Worm (Caenorhabditis elegans): Measurements from ENCODE around the gene B0035.21.

B0035.21 gene

DNA sequence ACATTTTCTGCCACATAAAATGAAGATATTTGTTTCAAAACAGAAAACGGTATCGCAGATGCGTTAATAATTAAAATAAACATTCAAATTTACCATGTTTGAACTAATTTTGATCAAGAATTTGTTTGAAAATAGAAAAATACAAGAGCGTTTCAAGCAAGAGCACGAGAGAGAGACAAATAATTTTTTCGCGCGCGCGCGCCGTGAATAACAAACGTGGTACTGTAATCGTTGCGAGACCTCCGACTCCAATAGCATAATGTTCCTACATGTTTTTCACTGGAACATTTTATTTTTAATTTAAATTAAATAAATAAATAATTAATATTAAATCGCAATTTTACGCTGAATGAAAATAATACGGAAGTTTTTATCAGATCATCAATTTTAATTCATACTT lies 10.0 kb downstream of the B0035.21 start, which contains the start of gene F54E12.2 (continued):
- no peak for TF ChIP-seq ztf-6 (GFP tag; IDR thresholded peaks at IDR 0.05)
- no peak for TF ChIP-seq F57C9.4 (tag; optimal IDR thresholded peaks at IDR 0.05)
- TF ChIP-seq hsf-1 (GFP tag; IDR thresholded peaks at IDR 0.05), result peak; percentile 91
- peak; percentile 90 for TF ChIP-seq Y79H2A.3 (GFP tag; conservative IDR thresholded peaks at IDR 0.05)
- peak; percentile 88 for TF ChIP-seq rcor-1 (GFP tag; IDR thresholded peaks at IDR 0.05)
- no peak for TF ChIP-seq hlh-12 (tag; optimal IDR thresholded peaks at IDR 0.05)
- TF ChIP-seq pbrm-1 (GFP tag; IDR thresholded peaks at IDR 0.05), result peak; percentile 78
- TF ChIP-seq T26A5.8 (tag; optimal IDR thresholded peaks at IDR 0.05), result no peak
- TF ChIP-seq zfh-2 (GFP tag; conservative IDR thresholded peaks at IDR 0.05), result no peak
- no peak for TF ChIP-seq egl-44 (GFP tag; IDR thresholded peaks at IDR 0.05)
- no peak for TF ChIP-seq egl-18 (GFP tag; IDR thresholded peaks at IDR 0.05)
- TF ChIP-seq F49E8.2 (tag; optimal IDR thresholded peaks at IDR 0.05; ENCODE audit: insufficient read depth), result peak; percentile 65
- peak; percentile 99 for TF ChIP-seq F33H1.4 (GFP tag; IDR thresholded peaks at IDR 0.05)
- TF ChIP-seq xnd-1 (tag; optimal IDR thresholded peaks at IDR 0.05), result peak; percentile 95
- no peak for TF ChIP-seq bed-2 (GFP tag; IDR thresholded peaks at IDR 0.05)
- TF ChIP-seq F23B12.7 (tag; optimal IDR thresholded peaks at IDR 0.05; ENCODE audit: insufficient read depth), result peak; percentile 7
- no peak for TF ChIP-seq Y56A3A.18 (GFP tag; IDR thresholded peaks at IDR 0.05)
- TF ChIP-seq sptf-2 (GFP tag; optimal IDR thresholded peaks at IDR 0.05), result no peak
- TF ChIP-seq snpc-4 (GFP tag; optimal IDR thresholded peaks at IDR 0.05), result no peak
- TF ChIP-seq snpc-4 (tag; optimal IDR thresholded peaks at IDR 0.05), result peak in 2 of 4 experiments; percentile 18 to 31
- TF ChIP-seq die-1 (tag; optimal IDR thresholded peaks at IDR 0.05), result no peak
- TF ChIP-seq aptf-3 (GFP tag; IDR thresholded peaks at IDR 0.05), result no peak
- TF ChIP-seq C06A6.2 (GFP tag; conservative IDR thresholded peaks at IDR 0.05), result no peak
- TF ChIP-seq ceh-91 (GFP tag; IDR thresholded peaks at IDR 0.05), result peak; percentile 98
- TF ChIP-seq ama-1 (optimal IDR thresholded peaks at IDR 0.05), result no peak
- TF ChIP-seq ama-1 (GFP tag; optimal IDR thresholded peaks at IDR 0.05), result no peak
- TF ChIP-seq let-526 (GFP tag; IDR thresholded peaks at IDR 0.05), result no peak
- peak; percentile 99 for TF ChIP-seq madf-6 (GFP tag; IDR thresholded peaks at IDR 0.05)
- no peak for TF ChIP-seq let-607 (tag; optimal IDR thresholded peaks at IDR 0.05)
- TF ChIP-seq madf-8 (GFP tag; conservative IDR thresholded peaks at IDR 0.05), result peak; percentile 96
- no peak for TF ChIP-seq ztf-18 (tag; optimal IDR thresholded peaks at IDR 0.05)
- no peak for TF ChIP-seq ceh-58 (GFP tag; IDR thresholded peaks at IDR 0.05)
- TF ChIP-seq ccch-3 (GFP tag; optimal IDR thresholded peaks at IDR 0.05), result no peak
- peak; percentile 88 for TF ChIP-seq B0019.2 (GFP tag; conservative IDR thresholded peaks at IDR 0.05)
- TF ChIP-seq snpc-1.3 (tag; optimal IDR thresholded peaks at IDR 0.05; ENCODE audit: insufficient read depth), result peak; percentile 88
- TF ChIP-seq lag-1 (GFP tag; IDR thresholded peaks at IDR 0.05), result no peak
- no peak for TF ChIP-seq nhr-90 (tag; optimal IDR thresholded peaks at IDR 0.05)
- peak; percentile 98 for TF ChIP-seq efl-1 (GFP tag; optimal IDR thresholded peaks at IDR 0.05)
- no peak for TF ChIP-seq madf-10 (tag; optimal IDR thresholded peaks at IDR 0.05)
- TF ChIP-seq nfyb-1 (GFP tag; IDR thresholded peaks at IDR 0.05), result no peak
- TF ChIP-seq nhr-179 (tag; optimal IDR thresholded peaks at IDR 0.05), result no peak
- peak; percentile 95 for TF ChIP-seq Y95B8A.8 (GFP tag; IDR thresholded peaks at IDR 0.05)
- TF ChIP-seq pha-4 (tag; optimal IDR thresholded peaks at IDR 0.05), result no peak
- no peak for TF ChIP-seq hlh-26 (GFP tag; conservative IDR thresholded peaks at IDR 0.05)
- TF ChIP-seq lin-40 (tag; optimal IDR thresholded peaks at IDR 0.05), result no peak
- no peak for TF ChIP-seq F37B4.10 (GFP tag; IDR thresholded peaks at IDR 0.05)
- TF ChIP-seq nfya-1 (tag; optimal IDR thresholded peaks at IDR 0.05; ENCODE audit: borderline replicate concordance, insufficient read depth), result no peak
- TF ChIP-seq attf-6 (GFP tag; IDR thresholded peaks at IDR 0.05), result peak; percentile 68
- no peak for TF ChIP-seq ets-4 (GFP tag; optimal IDR thresholded peaks at IDR 0.05)

All from whole organism, young adult.